Fruit fly (Drosophila melanogaster) S2 (cell line): Measurements from ENCODE around the gene Reg-2.

Experiments
- CG8478 ChIP-seq: fragments of >200 bp; optimal IDR thresholded peaks from 2 replicates; lab custom pipeline; 2018
- CTCF ChIP-seq, 2 experiments: fragments of >200 bp; optimal IDR thresholded peaks; 2 replicates each; lab custom pipeline; 2018

Gene Reg-2

DNA sequence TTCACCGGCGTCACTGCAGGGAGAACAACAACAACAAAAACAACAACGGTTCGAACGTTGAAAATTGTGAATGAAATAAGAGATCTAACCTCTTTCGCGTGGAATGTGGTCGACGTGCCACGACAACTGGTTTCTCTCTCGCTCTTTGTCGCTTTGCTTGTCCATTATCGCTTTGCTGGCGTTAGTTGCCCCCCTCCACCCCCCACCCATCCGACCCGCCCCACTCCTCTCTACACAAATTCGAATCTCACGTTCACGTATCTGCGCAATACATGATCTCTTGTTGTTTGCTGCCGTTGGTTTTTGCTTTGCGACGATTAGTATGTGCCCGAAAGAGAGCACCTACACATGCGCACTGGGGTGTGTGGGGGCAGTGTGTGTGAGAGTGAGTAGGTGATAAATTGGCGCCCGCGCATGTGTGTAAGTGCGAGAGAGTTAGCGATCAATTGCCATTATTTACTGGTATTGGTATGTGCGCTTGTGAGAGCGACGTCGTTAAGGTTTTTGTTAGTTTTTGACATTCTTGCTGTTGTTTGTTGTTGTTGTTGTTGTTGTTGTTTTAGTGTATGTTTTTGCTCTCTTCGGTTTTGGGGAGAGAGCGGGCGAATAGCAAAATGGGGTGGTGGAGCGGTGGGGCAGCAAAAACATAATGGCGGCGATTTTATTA is 10.2 kb upstream of the Reg-2 start:
- TF ChIP-seq CG8478 (lab: Kevin White, UChicago) (no peak), CTCF (optimal IDR thresholded peaks at IDR 0.05; lab: Kevin White, UChicago) (no peak)

DNA sequence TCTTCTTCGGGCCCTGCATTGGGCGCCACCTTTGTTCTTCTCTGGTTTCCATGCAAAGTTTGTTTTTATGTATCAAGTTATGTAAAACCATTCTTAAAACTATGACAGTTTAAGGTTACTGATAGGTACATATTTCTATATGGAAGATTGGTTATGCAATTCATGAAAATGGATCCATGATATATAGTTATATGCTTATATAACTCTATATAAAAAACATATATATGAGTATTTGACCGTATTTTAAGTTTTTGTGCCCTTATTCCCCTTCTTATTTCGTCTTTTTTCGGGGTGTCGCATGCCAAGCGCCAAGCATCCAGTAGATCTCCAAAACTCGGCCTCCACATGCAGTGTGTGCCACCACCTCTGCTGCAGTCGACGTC is 9.7 kb upstream of the Reg-2 start:
- TF ChIP-seq CTCF (optimal IDR thresholded peaks at IDR 0.05; lab: Kevin White, UChicago) (no peak), CG8478 (lab: Kevin White, UChicago) (no peak)

DNA sequence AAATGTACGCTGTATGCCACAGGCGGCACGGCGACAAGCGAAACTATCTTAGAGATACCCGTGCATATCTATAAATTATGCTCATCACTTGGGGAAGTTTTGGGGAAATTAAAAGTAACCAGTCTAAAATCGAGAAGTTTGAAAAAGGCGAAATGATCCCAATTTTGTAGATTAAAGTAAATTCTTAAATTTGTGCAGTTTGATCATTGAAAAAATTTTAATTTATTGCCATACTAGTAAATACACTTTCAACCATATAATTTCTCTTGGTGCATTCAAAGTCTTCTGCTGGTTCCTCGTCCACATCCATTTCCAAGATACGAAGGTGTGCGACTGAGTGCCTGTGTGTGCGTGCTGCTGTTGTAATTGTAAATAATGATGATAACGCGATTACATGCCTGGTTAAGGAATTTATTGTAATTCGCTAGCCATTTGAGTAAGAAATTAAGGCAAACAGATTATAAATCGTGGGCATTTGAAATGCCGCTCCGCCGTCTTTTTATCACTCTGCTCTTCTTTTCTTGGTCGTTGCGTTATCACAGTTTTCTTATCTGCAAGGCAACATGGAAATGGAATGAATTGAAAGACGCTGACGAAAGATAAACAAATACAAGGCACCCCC is 9.2 kb upstream of the Reg-2 start:
- TF ChIP-seq CG8478 (lab: Kevin White, UChicago): no peak
- TF ChIP-seq CTCF (optimal IDR thresholded peaks at IDR 0.05; lab: Kevin White, UChicago): no peak

DNA sequence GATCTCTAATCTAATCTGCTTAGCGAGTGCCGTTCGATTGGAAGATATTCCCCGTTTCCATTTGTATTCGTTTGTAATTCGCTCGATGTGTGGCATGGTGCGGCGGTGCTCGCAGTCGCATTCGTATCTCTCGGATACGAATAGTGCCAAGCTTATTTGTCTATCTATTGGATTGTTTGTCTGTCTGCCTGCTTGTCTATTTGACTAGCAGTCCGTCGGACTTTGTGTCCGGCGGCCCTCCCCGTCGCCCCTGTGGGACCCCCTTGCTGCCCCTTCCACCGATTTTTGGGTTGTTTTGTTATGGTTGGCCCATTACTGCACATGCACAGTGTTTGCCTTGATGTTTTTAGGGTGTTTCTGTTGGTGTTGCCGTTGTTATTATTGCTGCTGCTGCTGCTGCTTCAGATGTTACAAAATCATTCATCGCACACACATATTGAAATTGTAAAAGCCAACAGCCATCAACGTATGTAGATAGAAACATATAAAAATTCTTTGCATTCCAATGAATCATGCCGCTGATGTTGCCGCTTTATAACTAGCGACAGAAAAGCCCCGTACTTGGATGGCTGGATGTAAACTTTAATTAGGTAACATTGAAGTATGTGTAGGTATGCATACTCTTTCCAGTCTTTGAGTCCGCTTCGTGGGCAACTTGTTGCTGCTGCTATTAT is 8.5 kb upstream of the Reg-2 start:
- no peak for TF ChIP-seq CTCF (optimal IDR thresholded peaks at IDR 0.05; lab: Kevin White, UChicago)
- TF ChIP-seq CG8478 (lab: Kevin White, UChicago): no peak

DNA sequence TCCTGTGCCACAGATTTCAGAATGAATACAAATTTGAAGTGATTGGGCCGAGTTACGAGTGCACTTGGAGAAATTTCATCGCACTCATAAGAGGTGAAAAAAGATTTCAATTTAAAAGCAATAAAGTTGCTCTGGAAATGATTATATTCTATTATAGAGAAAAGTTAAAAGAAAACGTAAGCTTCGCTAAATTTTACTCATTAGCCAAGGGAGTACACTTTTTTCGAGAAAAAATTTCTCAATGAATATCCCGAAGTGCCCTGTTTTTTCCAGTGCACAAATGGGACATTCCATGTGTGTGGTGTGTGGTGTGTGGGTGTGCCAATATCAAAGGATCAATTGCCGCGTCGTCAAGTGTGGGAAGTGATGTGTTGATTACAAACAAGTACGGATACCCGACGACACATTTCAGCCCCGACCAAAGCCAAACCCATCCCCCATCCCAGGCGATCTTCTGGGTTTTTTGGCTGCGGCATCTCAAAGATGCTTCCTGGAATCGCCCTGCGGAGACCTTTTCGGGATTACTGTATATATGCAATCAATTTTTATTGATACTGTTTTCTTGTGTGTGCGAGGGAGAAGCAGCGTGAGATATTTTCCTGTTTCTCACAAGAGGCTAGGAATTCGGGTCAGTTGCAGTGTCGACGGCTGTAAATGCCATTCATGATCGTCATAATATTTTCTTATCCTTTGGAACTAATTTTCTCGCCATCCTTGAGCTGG is 7.4 kb upstream of the Reg-2 start:
- no peak for TF ChIP-seq CG8478 (lab: Kevin White, UChicago)
- TF ChIP-seq CTCF (optimal IDR thresholded peaks at IDR 0.05; lab: Kevin White, UChicago): no peak

DNA sequence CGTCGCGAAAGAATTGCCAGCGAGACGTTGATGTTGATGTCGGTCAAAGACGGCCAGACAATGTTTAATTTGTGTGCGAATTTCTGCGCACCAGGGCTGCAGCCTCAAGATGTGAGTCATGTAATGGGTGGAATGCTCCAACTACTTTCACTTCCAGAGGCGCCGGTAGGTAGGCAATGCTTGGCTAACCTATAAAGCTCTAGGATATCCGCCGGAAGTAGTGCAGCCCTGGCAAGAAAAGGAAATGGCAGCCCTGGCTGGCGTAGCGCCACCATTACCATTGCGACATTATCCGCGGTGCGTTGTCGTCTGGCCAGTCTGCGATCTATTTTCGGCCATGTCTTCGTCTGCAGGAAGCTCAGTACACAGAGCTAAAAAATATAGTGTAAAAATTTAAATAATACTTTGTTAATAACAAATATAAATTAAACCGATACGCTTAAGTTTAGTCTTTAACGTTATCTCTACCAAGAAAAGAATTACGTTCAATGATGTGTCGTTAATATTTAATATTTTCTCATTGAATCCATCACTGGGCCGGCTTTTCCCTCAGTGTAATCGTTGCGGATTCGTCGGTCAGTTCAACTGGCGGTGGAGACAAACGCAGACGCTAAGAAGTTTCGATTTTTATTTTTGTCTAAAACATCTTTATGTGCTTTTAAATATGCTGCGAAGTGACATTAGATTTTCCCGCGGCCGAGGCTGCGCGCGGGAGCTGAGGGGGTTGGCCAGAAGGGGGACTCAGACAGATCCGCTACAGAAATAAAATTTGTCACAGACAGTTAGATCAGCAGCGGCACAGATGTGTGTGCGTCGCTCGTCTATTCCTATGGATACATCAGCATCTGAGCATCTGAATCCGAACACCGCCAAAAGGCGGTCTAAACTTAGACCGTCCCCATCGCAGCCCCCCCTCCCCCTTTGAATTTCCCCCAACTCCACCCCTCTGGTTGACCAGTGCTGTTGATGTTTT is 5.6 kb upstream of the Reg-2 start:
- no peak for TF ChIP-seq CTCF (optimal IDR thresholded peaks at IDR 0.05; lab: Kevin White, UChicago)
- TF ChIP-seq CG8478 (lab: Kevin White, UChicago): no peak

DNA sequence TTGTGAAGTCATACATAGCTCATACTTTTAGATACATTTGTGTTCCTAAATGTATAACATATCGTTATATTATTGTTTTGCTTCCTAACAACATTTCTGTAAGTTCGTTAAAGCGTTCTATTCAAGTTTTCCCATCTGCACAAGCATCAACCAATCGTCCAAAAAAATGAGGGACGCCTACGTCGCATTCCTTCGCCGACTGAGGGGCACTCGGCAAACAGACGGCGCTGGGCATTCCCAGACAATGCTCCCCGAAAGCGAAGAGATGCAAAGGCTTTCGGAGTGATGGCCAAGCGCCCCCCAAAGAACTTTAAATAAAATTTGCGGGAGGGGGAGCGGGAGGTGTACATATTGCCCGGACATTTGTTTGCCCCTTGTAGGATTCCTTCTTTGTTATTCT is 4.4 kb upstream of the Reg-2 start:
- no peak for TF ChIP-seq CG8478 (lab: Kevin White, UChicago)
- no peak for TF ChIP-seq CTCF (optimal IDR thresholded peaks at IDR 0.05; lab: Kevin White, UChicago)

DNA sequence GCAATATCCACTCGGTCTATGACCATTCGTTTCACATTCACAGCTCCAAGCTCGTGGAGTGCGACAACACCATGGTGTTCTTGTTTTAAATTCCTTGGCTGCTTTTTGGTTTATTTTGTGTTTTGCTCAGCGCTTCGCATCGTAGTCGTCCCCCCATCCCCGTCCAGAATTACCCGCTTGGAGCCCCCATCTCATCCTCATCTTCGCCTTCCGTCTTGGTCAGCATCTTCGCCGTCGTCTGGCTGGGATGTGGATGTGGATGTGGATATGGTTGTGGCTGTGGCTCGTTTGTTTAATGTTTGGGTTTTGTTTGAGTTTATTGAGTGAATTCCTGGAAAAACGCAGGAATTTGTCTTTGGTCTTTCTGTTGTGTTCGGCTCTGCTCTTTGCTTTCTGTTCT is 2.8 kb upstream of the Reg-2 start:
- no peak for TF ChIP-seq CG8478 (lab: Kevin White, UChicago)
- no peak for TF ChIP-seq CTCF (optimal IDR thresholded peaks at IDR 0.05; lab: Kevin White, UChicago)

DNA sequence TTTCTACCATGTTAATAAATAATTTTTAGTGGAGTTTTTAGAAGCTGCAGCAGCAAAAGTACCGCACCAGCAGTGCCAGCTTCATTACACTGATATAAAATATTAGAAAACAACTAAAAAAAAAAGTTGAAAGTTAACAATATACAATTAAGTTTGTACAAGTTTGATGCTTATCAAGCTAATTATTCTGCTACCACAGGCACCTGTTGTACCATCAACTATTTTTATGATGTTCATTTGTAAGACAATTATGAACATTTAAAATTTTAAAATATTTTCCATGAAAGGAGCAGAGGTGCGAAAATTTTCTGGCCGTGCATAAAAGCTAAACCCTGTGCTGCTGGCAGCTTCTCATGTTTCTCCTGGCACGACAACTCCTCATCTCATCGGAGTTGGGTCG is 2.0 kb upstream of the Reg-2 start:
- TF ChIP-seq CG8478 (lab: Kevin White, UChicago): no peak
- TF ChIP-seq CTCF (optimal IDR thresholded peaks at IDR 0.05; lab: Kevin White, UChicago): no peak

DNA sequence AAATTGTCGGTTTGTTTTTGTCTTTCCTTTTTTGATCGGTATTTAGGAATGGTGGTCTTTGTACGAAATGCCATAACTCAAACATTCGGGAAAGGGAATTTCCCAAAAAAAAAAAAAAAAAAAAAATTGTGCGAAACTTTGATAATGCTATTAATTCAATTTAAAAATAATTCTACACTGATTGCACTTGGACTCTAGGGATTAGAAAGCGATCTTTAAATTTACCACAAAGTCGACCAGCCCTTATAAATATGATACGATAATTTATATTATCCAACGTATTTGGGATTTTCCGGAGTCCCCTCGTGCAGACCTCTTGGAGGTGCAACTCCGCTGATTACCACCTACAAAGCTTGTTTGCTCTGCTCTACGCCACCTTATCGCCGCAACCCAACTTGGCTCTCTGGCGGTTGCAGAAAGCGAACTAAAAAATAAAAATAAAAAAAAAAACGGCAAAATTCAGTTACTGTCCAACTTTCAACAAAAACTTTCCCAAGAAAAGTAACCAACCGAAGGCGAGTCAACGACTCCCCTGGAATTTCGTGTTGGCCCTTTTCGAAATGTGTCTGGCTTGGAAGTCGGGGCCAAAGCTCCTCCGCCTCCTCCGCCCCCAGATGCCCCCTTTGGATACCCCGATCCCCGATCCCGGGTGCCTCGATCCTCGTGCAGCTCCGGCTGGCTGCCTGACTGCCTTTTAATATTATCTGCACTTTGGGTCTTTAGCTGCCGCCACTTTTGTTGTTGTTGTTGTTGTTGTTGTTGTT is 1.4 kb upstream of the Reg-2 start:
- TF ChIP-seq CTCF (optimal IDR thresholded peaks at IDR 0.05; lab: Kevin White, UChicago) (no peak), CG8478 (lab: Kevin White, UChicago) (no peak)

DNA sequence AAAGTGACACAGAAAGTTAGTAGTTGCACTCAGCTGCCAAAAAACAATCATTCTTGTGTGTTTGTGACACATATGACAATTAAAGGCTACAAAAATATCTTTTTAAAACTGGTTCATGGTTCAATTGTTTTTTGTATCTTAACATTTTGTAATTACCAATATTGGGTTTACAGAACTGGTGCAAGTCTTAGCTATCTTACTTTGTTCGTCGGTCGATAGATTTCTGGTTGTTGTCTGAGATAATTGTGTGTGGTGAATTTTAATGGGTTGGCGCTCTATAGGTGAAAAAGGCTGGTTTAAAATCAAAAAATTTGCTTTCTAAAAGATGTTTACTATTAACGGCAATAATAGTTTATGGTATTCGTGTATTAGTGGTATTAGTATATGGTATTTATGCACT is 1.7 kb downstream of the Reg-2 start:
- TF ChIP-seq CG8478 (lab: Kevin White, UChicago) (no peak), CTCF (optimal IDR thresholded peaks at IDR 0.05; lab: Kevin White, UChicago) (peak; percentile 62 to 79)

DNA sequence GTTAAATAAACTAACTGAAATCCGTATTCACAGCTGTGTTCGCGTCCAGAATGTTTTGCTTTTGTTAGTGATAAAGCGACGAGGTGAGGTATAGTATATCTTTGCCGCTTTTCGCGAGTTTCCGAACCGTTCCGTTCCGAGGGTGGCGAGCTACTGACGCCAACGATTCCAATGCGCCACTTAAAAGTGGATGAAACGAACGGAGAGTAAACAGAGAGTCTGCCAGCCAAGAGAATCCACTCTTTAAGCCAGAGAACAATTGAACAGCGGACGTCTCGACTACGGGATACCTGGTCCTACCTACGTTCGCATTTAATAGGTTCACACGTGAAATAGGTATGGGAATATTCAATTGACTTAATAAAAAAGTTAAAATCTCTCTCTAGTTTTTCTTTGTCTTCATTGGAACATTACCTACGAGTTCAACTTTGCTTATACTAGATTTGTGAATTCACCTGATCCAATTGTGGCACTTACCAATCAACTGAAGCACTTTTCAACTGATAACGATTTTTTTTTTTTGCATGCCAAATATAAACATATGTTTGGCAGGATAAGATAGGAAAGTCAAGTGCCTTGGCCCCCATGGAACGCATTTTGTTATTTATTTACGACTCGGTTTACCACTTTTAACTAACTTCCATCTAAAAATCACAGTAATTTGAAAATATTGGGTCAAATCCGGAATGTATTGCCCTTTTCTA is 2.4 kb downstream of the Reg-2 start, which contains the start of gene CG13893:
CG13893 (minus strand) TSS at position 162 of the 704 bp plus-strand sequence.
- no peak for TF ChIP-seq CG8478 (lab: Kevin White, UChicago)
- no peak for TF ChIP-seq CTCF (optimal IDR thresholded peaks at IDR 0.05; lab: Kevin White, UChicago)
